Worm (Caenorhabditis elegans) whole organism, L3 larva: Measurements from ENCODE around the gene mig-6.

ENCODE experiments used
- R02D3.7 ChIP-seq: fragments of 150-350 bp; optimal IDR thresholded peaks from 2 replicates; lab custom pipeline; 2014; ENCODE audit warnings: missing biosample characterization, missing genetic modification characterization
- ZK546.5 ChIP-seq: sonication (generic microtip); optimal IDR thresholded peaks from 2 replicates; lab custom pipeline; 2017; ENCODE audit warnings: missing biosample characterization, missing genetic modification characterization
- aly-2 ChIP-seq: fragments of 150-350 bp; optimal IDR thresholded peaks from 2 replicates; lab custom pipeline; 2014; ENCODE audit warnings: missing biosample characterization, missing genetic modification characterization
- ama-1 ChIP-seq: fragments of 150-350 bp; optimal IDR thresholded peaks from 2 replicates; lab custom pipeline; 2018
- ceh-16 ChIP-seq: sonication (generic microtip); optimal IDR thresholded peaks from 2 replicates; lab custom pipeline; 2017; ENCODE audit warnings: missing biosample characterization, missing genetic modification characterization
- ceh-28 ChIP-seq: fragments of 150-350 bp; optimal IDR thresholded peaks from 2 replicates; lab custom pipeline; 2014; ENCODE audit warnings: missing biosample characterization, missing genetic modification reagents, missing genetic modification characterization
- ceh-82 ChIP-seq: fragments of 150-350 bp; optimal IDR thresholded peaks from 2 replicates; lab custom pipeline; 2014; ENCODE audit warnings: missing biosample characterization, missing genetic modification characterization
- ceh-9 ChIP-seq: sonication (generic microtip); optimal IDR thresholded peaks from 2 replicates; lab custom pipeline; 2018; ENCODE audit warnings: missing biosample characterization, missing genetic modification characterization
- daf-12 ChIP-seq: fragments of 150-350 bp; optimal IDR thresholded peaks from 2 replicates; lab custom pipeline; 2014; ENCODE audit warnings: missing biosample characterization, missing genetic modification reagents, missing genetic modification characterization
- egl-27 ChIP-seq: sonication (generic microtip); optimal IDR thresholded peaks from 4 replicates; lab custom pipeline; 2017; ENCODE audit warnings: missing biosample characterization, missing genetic modification reagents, missing genetic modification characterization
- egl-5 ChIP-seq: fragments of 150-350 bp; optimal IDR thresholded peaks from 2 replicates; lab custom pipeline; 2017; ENCODE audit warnings: missing biosample characterization, missing genetic modification reagents, missing genetic modification characterization, inconsistent platforms
- elt-2 ChIP-seq: sonication (generic microtip); optimal IDR thresholded peaks from 2 replicates; lab custom pipeline; 2016; ENCODE audit warnings: missing genetic modification reagents, mild to moderate bottlenecking, missing genetic modification characterization, missing compliant biosample characterization
- elt-3 ChIP-seq, 3 experiments: fragments of 150-350 bp in 1 of 3; sonication (generic microtip) in 2 of 3; optimal IDR thresholded peaks; 2 replicates in 2 of 3; 4 replicates in 1 of 3; lab custom pipeline; 2014 to 2017; ENCODE audit warnings: missing biosample characterization in 3 of 3, missing genetic modification characterization in 3 of 3
- fkh-10 ChIP-seq: sonication (generic microtip); optimal IDR thresholded peaks from 2 replicates; lab custom pipeline; 2017; ENCODE audit warnings: missing biosample characterization, missing genetic modification reagents, missing genetic modification characterization
- fkh-2 ChIP-seq: fragments of 150-350 bp; optimal IDR thresholded peaks from 2 replicates; lab custom pipeline; 2014; ENCODE audit warnings: missing biosample characterization, missing genetic modification reagents, missing genetic modification characterization
- fos-1 ChIP-seq: fragments of 150-350 bp; optimal IDR thresholded peaks from 2 replicates; lab custom pipeline; 2014; ENCODE audit warnings: missing biosample characterization, missing genetic modification characterization
- hmg-11 ChIP-seq: sonication (generic microtip); optimal IDR thresholded peaks from 2 replicates; lab custom pipeline; 2016; ENCODE audit warnings: missing genetic modification characterization, missing compliant biosample characterization
- jun-1 ChIP-seq: fragments of 150-350 bp; optimal IDR thresholded peaks from 2 replicates; lab custom pipeline; 2014; ENCODE audit warnings: missing biosample characterization, missing genetic modification reagents, missing genetic modification characterization
- lin-15B ChIP-seq: fragments of 150-350 bp; optimal IDR thresholded peaks from 2 replicates; lab custom pipeline; 2014; ENCODE audit warnings: missing biosample characterization, missing genetic modification characterization
- lin-39 ChIP-seq: fragments of 150-350 bp; optimal IDR thresholded peaks from 2 replicates; lab custom pipeline; 2018; ENCODE audit warnings: missing biosample characterization, missing genetic modification reagents, missing genetic modification characterization
- lsy-12 ChIP-seq: sonication (generic microtip); optimal IDR thresholded peaks from 2 replicates; lab custom pipeline; 2016; ENCODE audit warnings: mild to moderate bottlenecking, missing genetic modification characterization, missing compliant biosample characterization
- mdl-1 ChIP-seq: fragments of 150-350 bp; optimal IDR thresholded peaks from 2 replicates; lab custom pipeline; 2014; ENCODE audit warnings: missing biosample characterization, missing genetic modification characterization
- mml-1 ChIP-seq: fragments of 150-350 bp; sonication (generic microtip); optimal IDR thresholded peaks from 3 replicates; lab custom pipeline; 2014; ENCODE audit warnings: missing biosample characterization, missing genetic modification characterization
- nhr-11 ChIP-seq: fragments of 150-350 bp; optimal IDR thresholded peaks from 2 replicates; lab custom pipeline; 2014; ENCODE audit warnings: missing biosample characterization, missing genetic modification characterization
- nhr-12 ChIP-seq: fragments of 150-350 bp; optimal IDR thresholded peaks from 2 replicates; lab custom pipeline; 2014; ENCODE audit warnings: missing biosample characterization, missing genetic modification characterization
- nhr-23 ChIP-seq: fragments of 150-350 bp; optimal IDR thresholded peaks from 2 replicates; lab custom pipeline; 2014; ENCODE audit warnings: missing biosample characterization, missing genetic modification reagents, missing genetic modification characterization
- nhr-237 ChIP-seq: fragments of 150-350 bp; optimal IDR thresholded peaks from 2 replicates; lab custom pipeline; 2014; ENCODE audit warnings: missing biosample characterization, missing genetic modification characterization
- nhr-25 ChIP-seq: sonication (generic microtip); optimal IDR thresholded peaks from 2 replicates; lab custom pipeline; 2017; ENCODE audit warnings: missing biosample characterization, missing genetic modification characterization
- nhr-28 ChIP-seq: fragments of 150-350 bp; optimal IDR thresholded peaks from 2 replicates; lab custom pipeline; 2014; ENCODE audit warnings: missing biosample characterization, missing genetic modification characterization
- nhr-43 ChIP-seq: sonication (generic microtip); optimal IDR thresholded peaks from 2 replicates; lab custom pipeline; 2016; ENCODE audit warnings: mild to moderate bottlenecking, missing genetic modification characterization, missing compliant biosample characterization; ENCODE audit not compliant: poor library complexity, severe bottlenecking
- nhr-67 ChIP-seq: fragments of 150-350 bp; optimal IDR thresholded peaks from 2 replicates; lab custom pipeline; 2014; ENCODE audit warnings: missing biosample characterization, missing genetic modification characterization
- nhr-76 ChIP-seq: fragments of 150-350 bp; sonication (generic microtip); optimal IDR thresholded peaks from 5 replicates; lab custom pipeline; 2014; ENCODE audit warnings: missing biosample characterization, missing genetic modification characterization
- nhr-77 ChIP-seq: fragments of 150-350 bp; optimal IDR thresholded peaks from 2 replicates; lab custom pipeline; 2014; ENCODE audit warnings: missing biosample characterization, missing genetic modification characterization
- pha-4 ChIP-seq: fragments of 150-350 bp; optimal IDR thresholded peaks from 2 replicates; lab custom pipeline; 2014; ENCODE audit warnings: missing biosample characterization, missing genetic modification reagents, missing genetic modification characterization
- pqm-1 ChIP-seq: fragments of 150-350 bp; optimal IDR thresholded peaks from 2 replicates; lab custom pipeline; 2017; ENCODE audit warnings: missing biosample characterization, missing genetic modification characterization, inconsistent platforms
- skn-1 ChIP-seq: fragments of 150-350 bp; optimal IDR thresholded peaks from 2 replicates; lab custom pipeline; 2014; ENCODE audit warnings: missing biosample characterization, missing genetic modification characterization
- tbx-2 ChIP-seq: sonication (generic microtip); optimal IDR thresholded peaks from 2 replicates; lab custom pipeline; 2016; ENCODE audit warnings: mild to moderate bottlenecking, missing genetic modification characterization, missing compliant biosample characterization
- unc-39 ChIP-seq: sonication (generic microtip); optimal IDR thresholded peaks from 4 replicates; lab custom pipeline; 2017; ENCODE audit warnings: missing biosample characterization, missing genetic modification characterization
- unc-62 ChIP-seq: fragments of 150-350 bp; sonication (generic microtip); optimal IDR thresholded peaks from 4 replicates; lab custom pipeline; 2014; ENCODE audit warnings: missing biosample characterization, missing genetic modification reagents, missing genetic modification characterization
- zag-1 ChIP-seq: fragments of 150-350 bp; optimal IDR thresholded peaks from 2 replicates; lab custom pipeline; 2014; ENCODE audit warnings: missing biosample characterization, missing genetic modification characterization
- ztf-11 ChIP-seq: fragments of 150-350 bp; optimal IDR thresholded peaks from 2 replicates; lab custom pipeline; 2014; ENCODE audit warnings: missing biosample characterization, missing genetic modification characterization
- ztf-4 ChIP-seq: fragments of 150-350 bp; optimal IDR thresholded peaks from 2 replicates; lab custom pipeline; 2014; ENCODE audit warnings: missing biosample characterization, missing genetic modification characterization

Gene mig-6

DNA sequence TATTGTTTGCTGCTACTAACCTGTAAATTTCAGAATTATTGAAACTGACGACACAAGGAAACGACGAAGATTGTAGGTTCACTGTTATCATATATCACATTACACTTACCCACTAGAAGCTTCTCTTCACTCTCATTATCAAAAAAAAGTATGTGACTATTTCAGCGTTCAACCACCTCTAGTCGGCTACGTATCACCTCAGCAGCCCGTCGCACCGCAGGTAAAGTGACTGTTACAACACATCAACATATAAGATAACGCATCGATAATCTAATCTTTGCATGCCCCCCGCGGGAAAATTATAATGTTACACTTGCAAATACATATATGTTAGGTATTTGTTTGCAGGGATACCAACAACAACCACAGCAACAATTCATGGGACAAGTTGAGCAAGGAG lies 40.4 kb upstream of the mig-6 start:
- TF ChIP-seq jun-1 (tag; lab: Kevin White, UChicago) (no peak), nhr-237 (tag; lab: Kevin White, UChicago) (no peak), elt-2 (tag; lab: Kevin White, UChicago) (peak; percentile 94), fkh-2 (tag; lab: Kevin White, UChicago) (no peak), pqm-1 (tag; lab: Kevin White, UChicago) (peak; percentile 77)
- TF ChIP-seq, all 47 proteins: peak for 2

DNA sequence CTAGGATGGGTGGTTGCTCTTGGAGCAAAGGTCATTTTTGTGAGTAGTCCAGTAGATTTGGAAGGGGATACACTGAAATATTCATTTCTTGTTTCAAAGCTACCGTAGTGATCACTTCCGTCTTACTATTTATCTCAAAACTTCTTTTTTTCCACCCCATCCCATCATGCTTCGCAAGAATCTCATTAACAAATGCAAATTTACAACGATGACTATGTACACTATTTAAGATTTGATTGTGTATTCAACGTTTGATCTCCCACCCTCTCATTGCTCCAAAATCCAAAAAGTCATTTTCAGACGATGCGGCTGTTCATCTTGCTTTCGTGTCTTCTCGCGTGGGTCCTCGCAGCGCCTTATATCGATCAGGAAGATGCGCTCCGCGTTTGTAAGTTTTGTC lies 34.0 kb upstream of the mig-6 start, which contains the start of gene flp-21:
TSS of gene flp-21 (plus strand) at position 301 of the 400 bp plus-strand sequence.
- TF ChIP-seq ztf-11 (tag; lab: Kevin White, UChicago) = no peak
- no peak for TF ChIP-seq nhr-11 (tag; lab: Kevin White, UChicago)
- no peak for TF ChIP-seq zag-1 (tag; lab: Kevin White, UChicago)
- no peak for TF ChIP-seq ceh-16
- TF ChIP-seq jun-1 (tag; lab: Kevin White, UChicago) = no peak

DNA sequence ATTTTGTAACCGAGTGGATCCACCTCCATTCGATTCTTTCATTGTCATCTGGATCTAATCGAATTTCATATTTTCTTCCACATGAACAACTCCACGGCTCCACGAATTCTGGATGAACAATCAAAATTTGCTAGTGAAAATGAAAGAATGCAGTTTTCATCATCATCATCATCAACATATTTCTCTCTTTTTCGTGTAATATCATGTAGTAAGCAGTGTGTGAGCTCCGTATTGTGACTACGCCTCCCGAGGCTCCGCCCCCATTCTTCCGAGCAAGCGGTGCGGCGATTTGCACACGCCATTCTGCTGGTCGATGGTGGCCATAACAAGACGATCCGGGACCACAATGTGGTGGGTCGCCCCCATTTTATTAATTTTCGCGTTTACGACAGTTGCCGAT lies 28.9 kb upstream of the mig-6 start, which contains the start of gene ZK742.7:
TSS of gene ZK742.7 (plus strand) at position 301 of the 400 bp plus-strand sequence.
- peak; percentile 15 for TF ChIP-seq fkh-10
- no peak for TF ChIP-seq lin-15B
- no peak for TF ChIP-seq zag-1 (tag; lab: Kevin White, UChicago)
- TF ChIP-seq ztf-4 = no peak
- no peak for TF ChIP-seq nhr-11 (tag; lab: Kevin White, UChicago)
- TF ChIP-seq egl-5 = no peak

DNA sequence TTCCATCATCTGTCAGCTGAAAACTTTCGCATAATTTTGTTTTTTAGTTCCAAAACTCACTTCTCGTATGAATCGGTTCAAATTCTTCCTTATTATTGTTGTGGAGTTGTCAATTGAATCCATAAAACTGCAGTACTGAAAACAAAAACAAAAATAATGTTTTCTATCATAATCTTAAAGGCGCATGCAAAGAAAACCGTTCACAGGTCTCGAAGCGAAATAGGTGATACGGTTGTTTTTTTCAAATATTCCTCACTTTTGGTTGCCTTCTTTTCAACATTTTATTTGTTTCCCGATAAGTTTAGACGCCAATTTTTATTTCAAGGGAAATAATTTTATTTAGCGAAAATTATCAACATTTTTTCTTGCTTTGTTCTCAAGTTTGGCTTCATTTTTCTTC lies 23.5 kb upstream of the mig-6 start:
- TF ChIP-seq nhr-23 (tag; lab: Kevin White, UChicago) (no peak), lin-15B (no peak), elt-2 (tag; lab: Kevin White, UChicago) (no peak), jun-1 (tag; lab: Kevin White, UChicago) (no peak), fkh-10 (no peak), mdl-1 (tag; lab: Kevin White, UChicago) (no peak), nhr-43 (tag; lab: Kevin White, UChicago) (no peak)
- TF ChIP-seq, all 47 proteins: peak for 0

DNA sequence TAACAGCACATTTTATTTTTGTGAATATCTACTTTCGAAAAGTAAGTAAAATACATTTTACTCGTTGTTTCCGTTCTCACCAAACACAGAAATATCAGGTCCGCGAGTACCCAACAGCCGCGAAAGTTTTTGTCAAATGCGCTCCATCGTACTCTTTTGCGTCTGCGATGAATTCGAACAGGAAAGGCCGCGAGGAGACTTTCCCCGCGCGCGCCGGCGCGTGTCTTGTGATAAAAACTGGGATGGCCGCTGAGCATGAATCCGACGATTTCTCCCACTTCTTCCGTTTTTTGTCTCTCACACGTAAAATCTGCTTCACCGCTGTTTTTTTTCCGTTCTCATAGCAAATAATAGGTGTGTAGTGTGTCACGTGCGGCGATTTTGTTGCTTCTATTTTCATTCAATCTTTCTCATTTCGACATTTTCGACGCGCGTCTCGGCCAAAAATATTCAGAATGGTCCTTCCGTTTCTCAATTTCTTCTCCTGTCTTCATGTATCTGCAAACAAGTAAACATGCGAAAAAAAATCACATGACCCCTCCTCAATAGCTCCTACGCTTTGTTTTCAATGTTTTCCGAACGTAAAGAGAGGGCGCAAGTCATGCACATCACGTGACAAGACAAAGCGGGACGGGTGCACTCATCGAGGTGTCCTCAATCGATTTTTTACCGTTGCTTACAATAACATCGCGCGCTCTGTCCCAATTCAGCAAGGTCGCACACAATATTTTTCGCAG lies 22.8 kb upstream of the mig-6 start, which contains the start of gene uvs-1:
TSS of gene uvs-1 (minus strand) at position 145 of the 737 bp plus-strand sequence.
- TF ChIP-seq skn-1 (tag; lab: Kevin White, UChicago) = no peak
- TF ChIP-seq lin-15B = peak; percentile 82
- TF ChIP-seq lsy-12 (tag; lab: Kevin White, UChicago) = no peak
- no peak for TF ChIP-seq hmg-11 (tag; lab: Kevin White, UChicago)
- no peak for TF ChIP-seq unc-39
- no peak for TF ChIP-seq egl-5
- TF ChIP-seq ama-1 (lab: Kevin White, UChicago) = peak; percentile 29
- TF ChIP-seq pqm-1 (tag; lab: Kevin White, UChicago) = no peak
- peak; percentile 25 for TF ChIP-seq nhr-23 (tag; lab: Kevin White, UChicago)
- no peak for TF ChIP-seq tbx-2
- TF ChIP-seq egl-27 = no peak
- no peak for TF ChIP-seq nhr-43 (tag; lab: Kevin White, UChicago)
- no peak for TF ChIP-seq nhr-67 (tag; lab: Kevin White, UChicago)
- TF ChIP-seq fos-1 (tag; lab: Kevin White, UChicago) = no peak
- no peak for TF ChIP-seq nhr-76 (tag; lab: Kevin White, UChicago)
- peak; percentile 56 for TF ChIP-seq ceh-28
- no peak for TF ChIP-seq mdl-1 (tag; lab: Kevin White, UChicago)
- no peak for TF ChIP-seq ztf-4
- no peak for TF ChIP-seq nhr-12
- TF ChIP-seq nhr-237 (tag; lab: Kevin White, UChicago) = no peak
- peak; percentile 24 for TF ChIP-seq elt-2 (tag; lab: Kevin White, UChicago)
- TF ChIP-seq fkh-10 = peak; percentile 42
- TF ChIP-seq ZK546.5 = no peak
- no peak for TF ChIP-seq mml-1 (tag; lab: Kevin White, UChicago)
- TF ChIP-seq aly-2 (tag; lab: Kevin White, UChicago) = no peak
- peak; percentile 56 for TF ChIP-seq nhr-25 (tag; lab: Kevin White, UChicago)
- TF ChIP-seq ceh-82 (tag; lab: Kevin White, UChicago) = no peak
- TF ChIP-seq ztf-11 (tag; lab: Kevin White, UChicago) = no peak
- no peak for TF ChIP-seq elt-3 (tag; optimal IDR thresholded peaks at IDR 0.05; lab: Kevin White, UChicago)
- TF ChIP-seq nhr-11 (tag; lab: Kevin White, UChicago) = no peak
- TF ChIP-seq pha-4 (tag; lab: Kevin White, UChicago) = peak; percentile 87
- TF ChIP-seq R02D3.7 = no peak
- no peak for TF ChIP-seq ceh-9 (tag; lab: Kevin White, UChicago)
- no peak for TF ChIP-seq daf-12 (tag; lab: Kevin White, UChicago)
- TF ChIP-seq unc-62 (GFP tag; lab: Kevin White, UChicago) = no peak
- peak; percentile 18 for TF ChIP-seq jun-1 (tag; lab: Kevin White, UChicago)
- no peak for TF ChIP-seq nhr-77 (tag; lab: Kevin White, UChicago)
- TF ChIP-seq nhr-28 (tag; lab: Kevin White, UChicago) = no peak
- peak; percentile 87 for TF ChIP-seq lin-39 (tag; lab: Kevin White, UChicago)
- no peak for TF ChIP-seq fkh-2 (tag; lab: Kevin White, UChicago)
